Fruit fly (Drosophila melanogaster) whole organism, prepupa: Measurements from ENCODE around the gene CG17264.

Experiments used
- Blimp-1 ChIP-seq: fragments of 200-800 bp; sonication (Bioruptor generic); optimal IDR thresholded peaks from 3 replicates; lab custom pipeline; 2017; ENCODE audit warnings: missing biosample characterization, missing genetic modification characterization, mild to moderate bottlenecking, moderate library complexity, missing genetic modification reagents
- CG10631 ChIP-seq: fragments of 200-800 bp; sonication (Bioruptor generic); optimal IDR thresholded peaks from 2 replicates; lab custom pipeline; 2016; ENCODE audit warnings: missing biosample characterization, missing genetic modification characterization
- CG10669 ChIP-seq: fragments of 200-800 bp; sonication (Bioruptor generic); optimal IDR thresholded peaks from 3 replicates; lab custom pipeline; 2018; ENCODE audit warnings: missing biosample characterization, mild to moderate bottlenecking, missing genetic modification characterization, moderate library complexity
- CG11762 ChIP-seq: fragments of 200-800 bp; sonication (Bioruptor generic); optimal IDR thresholded peaks from 3 replicates; lab custom pipeline; 2016; ENCODE audit warnings: missing biosample characterization, missing genetic modification characterization; ENCODE audit not compliant: insufficient read depth
- CG11902 ChIP-seq: fragments of 200-800 bp; sonication (Bioruptor generic); optimal IDR thresholded peaks from 3 replicates; lab custom pipeline; 2016; ENCODE audit warnings: missing biosample characterization, missing genetic modification characterization
- CG15336 ChIP-seq: fragments of 200-800 bp; sonication (Bioruptor generic); IDR thresholded peaks from 2 replicates; pipeline ENCODE4 v1.3.6; 2022; ENCODE audit warnings: missing biosample characterization, missing genetic modification characterization
- CG1621 ChIP-seq: fragments of 200-800 bp; sonication (Bioruptor generic); optimal IDR thresholded peaks from 3 replicates; lab custom pipeline; 2018; ENCODE audit warnings: missing biosample characterization, mild to moderate bottlenecking, missing genetic modification characterization
- CG16779 ChIP-seq: fragments of 200-800 bp; sonication (Bioruptor generic); optimal IDR thresholded peaks from 3 replicates; lab custom pipeline; 2017; ENCODE audit warnings: missing biosample characterization, mild to moderate bottlenecking, missing genetic modification characterization
- CG3032 ChIP-seq: fragments of 200-800 bp; optimal IDR thresholded peaks from 2 replicates; lab custom pipeline; 2019; ENCODE audit warnings: missing biosample characterization, mild to moderate bottlenecking, missing genetic modification characterization, moderate library complexity
- CG31627 ChIP-seq: fragments of 200-800 bp; sonication (Bioruptor generic); optimal IDR thresholded peaks from 3 replicates; lab custom pipeline; 2016; ENCODE audit warnings: missing biosample characterization, missing genetic modification characterization
- CG32006 ChIP-seq: fragments of 200-800 bp; sonication (Bioruptor generic); optimal IDR thresholded peaks from 3 replicates; lab custom pipeline; 2017; ENCODE audit warnings: missing biosample characterization, mild to moderate bottlenecking, missing genetic modification characterization
- CG34406 ChIP-seq: fragments of 200-800 bp; sonication (Bioruptor generic); optimal IDR thresholded peaks from 3 replicates; lab custom pipeline; 2016; ENCODE audit warnings: missing biosample characterization, missing genetic modification characterization
- CG6163 ChIP-seq: fragments of 200-800 bp; sonication (Bioruptor generic); IDR thresholded peaks from 3 replicates; pipeline ENCODE4 v1.3.6; 2022; ENCODE audit warnings: missing biosample characterization, missing genetic modification characterization
- CG6276 ChIP-seq: fragments of 200-800 bp; sonication (Bioruptor generic); optimal IDR thresholded peaks from 2 replicates; lab custom pipeline; 2017; ENCODE audit warnings: missing biosample characterization, mild to moderate bottlenecking, missing genetic modification characterization
- CG6792 ChIP-seq: fragments of 200-800 bp; sonication (Bioruptor generic); optimal IDR thresholded peaks from 3 replicates; lab custom pipeline; 2016; ENCODE audit warnings: missing biosample characterization, missing genetic modification characterization
- CG6854 ChIP-seq: fragments of 200-800 bp; sonication (Bioruptor generic); optimal IDR thresholded peaks from 2 replicates; lab custom pipeline; 2017; ENCODE audit warnings: missing biosample characterization, mild to moderate bottlenecking, missing genetic modification characterization
- CG8119 ChIP-seq: fragments of 200-800 bp; sonication (Bioruptor generic); IDR thresholded peaks from 3 replicates; pipeline ENCODE4 v1.3.6; 2022; ENCODE audit warnings: missing biosample characterization, missing genetic modification characterization
- CG8319 ChIP-seq: fragments of 200-800 bp; sonication (Bioruptor generic); optimal IDR thresholded peaks from 3 replicates; lab custom pipeline; 2016; ENCODE audit warnings: missing biosample characterization, missing genetic modification characterization
- CG8632 ChIP-seq: fragments of 200-800 bp; sonication (Bioruptor generic); optimal IDR thresholded peaks from 3 replicates; lab custom pipeline; 2016; ENCODE audit warnings: missing biosample characterization, missing genetic modification characterization
- Eip75B ChIP-seq: fragments of 200-800 bp; sonication (Bioruptor generic); optimal IDR thresholded peaks from 3 replicates; lab custom pipeline; 2016; ENCODE audit warnings: missing biosample characterization, missing genetic modification characterization
- Eip78C ChIP-seq: fragments of 200-800 bp; sonication (Bioruptor generic); peaks from one replicate; lab custom pipeline; 2016; ENCODE audit warnings: missing biosample characterization, missing genetic modification characterization
- Ets21C ChIP-seq: fragments of 200-800 bp; sonication (Bioruptor generic); optimal IDR thresholded peaks from 3 replicates; lab custom pipeline; 2016; ENCODE audit warnings: missing biosample characterization, missing genetic modification characterization
- Ets96B ChIP-seq: fragments of 200-800 bp; optimal IDR thresholded peaks from 2 replicates; lab custom pipeline; 2019; ENCODE audit warnings: missing biosample characterization, mild to moderate bottlenecking, missing genetic modification characterization, moderate library complexity
- Gug ChIP-seq: fragments of 200-800 bp; sonication (Bioruptor generic); IDR thresholded peaks from 2 replicates; pipeline ENCODE4 v1.3.6; 2022; ENCODE audit warnings: missing biosample characterization, missing genetic modification characterization
- Hr38 ChIP-seq: sonication (Bioruptor generic); optimal IDR thresholded peaks from 2 replicates; lab custom pipeline; 2016; ENCODE audit warnings: missing biosample characterization, missing genetic modification characterization
- Hr39 ChIP-seq: fragments of 200-800 bp; sonication (Bioruptor generic); optimal IDR thresholded peaks from 2 replicates; lab custom pipeline; 2016; ENCODE audit warnings: missing biosample characterization, missing genetic modification characterization
- Hr4 ChIP-seq: fragments of 200-800 bp; sonication (Bioruptor generic); optimal IDR thresholded peaks from 3 replicates; lab custom pipeline; 2016; ENCODE audit warnings: missing biosample characterization, missing genetic modification characterization
- Lpt ChIP-seq: fragments of 200-800 bp; sonication (Bioruptor generic); optimal IDR thresholded peaks from 3 replicates; lab custom pipeline; 2016; ENCODE audit warnings: missing biosample characterization, missing genetic modification characterization
- Met ChIP-seq: fragments of 200-800 bp; sonication (Bioruptor generic); optimal IDR thresholded peaks from 3 replicates; lab custom pipeline; 2016; ENCODE audit warnings: missing biosample characterization, missing genetic modification characterization
- Smox ChIP-seq: fragments of 200-800 bp; sonication (Bioruptor generic); optimal IDR thresholded peaks from 3 replicates; lab custom pipeline; 2016; ENCODE audit warnings: missing biosample characterization, missing genetic modification characterization
- Sox14 ChIP-seq: fragments of 200-800 bp; sonication (Bioruptor generic); optimal IDR thresholded peaks from 3 replicates; lab custom pipeline; 2016; ENCODE audit warnings: missing biosample characterization, missing genetic modification characterization
- Sox15 ChIP-seq: fragments of 200-800 bp; sonication (Bioruptor generic); optimal IDR thresholded peaks from 3 replicates; lab custom pipeline; 2016; ENCODE audit warnings: missing biosample characterization, missing genetic modification characterization
- achi ChIP-seq: fragments of 200-800 bp; sonication (Bioruptor generic); optimal IDR thresholded peaks from 3 replicates; lab custom pipeline; 2016; ENCODE audit warnings: missing biosample characterization, missing genetic modification characterization
- acj6 ChIP-seq: fragments of 200-800 bp; sonication (Bioruptor generic); optimal IDR thresholded peaks from 3 replicates; lab custom pipeline; 2016; ENCODE audit warnings: missing biosample characterization, missing genetic modification characterization
- dac ChIP-seq: fragments of 200-800 bp; sonication (Bioruptor generic); optimal IDR thresholded peaks from 2 replicates; lab custom pipeline; 2017; ENCODE audit warnings: missing biosample characterization, mild to moderate bottlenecking, missing genetic modification characterization
- dsx ChIP-seq: fragments of 200-800 bp; optimal IDR thresholded peaks from 3 replicates; lab custom pipeline; 2019; ENCODE audit warnings: missing biosample characterization, mild to moderate bottlenecking, missing genetic modification characterization, moderate library complexity; ENCODE audit not compliant: poor library complexity, severe bottlenecking
- esn ChIP-seq: fragments of 200-800 bp; sonication (Bioruptor generic); optimal IDR thresholded peaks from 2 replicates; lab custom pipeline; 2016; ENCODE audit warnings: missing biosample characterization, mild to moderate bottlenecking, missing genetic modification characterization, moderate library complexity
- fd59A ChIP-seq: fragments of 200-800 bp; sonication (Bioruptor generic); optimal IDR thresholded peaks from 2 replicates; lab custom pipeline; 2017; ENCODE audit warnings: missing biosample characterization, mild to moderate bottlenecking, missing genetic modification characterization, missing genetic modification reagents
- fd85E ChIP-seq: fragments of 200-800 bp; sonication (Bioruptor generic); optimal IDR thresholded peaks from 3 replicates; lab custom pipeline; 2016; ENCODE audit warnings: missing biosample characterization, missing genetic modification characterization
- fkh ChIP-seq: fragments of 200-800 bp; sonication (Bioruptor generic); optimal IDR thresholded peaks from 3 replicates; lab custom pipeline; 2017; ENCODE audit warnings: missing biosample characterization, mild to moderate bottlenecking, missing genetic modification characterization, moderate library complexity
- lz ChIP-seq: fragments of 200-800 bp; sonication (Bioruptor generic); optimal IDR thresholded peaks from 3 replicates; lab custom pipeline; 2016; ENCODE audit warnings: missing biosample characterization, missing genetic modification characterization
- net ChIP-seq: fragments of 200-800 bp; sonication (Bioruptor generic); optimal IDR thresholded peaks from 3 replicates; lab custom pipeline; 2016; ENCODE audit warnings: missing biosample characterization, missing genetic modification characterization
- pdm3 ChIP-seq: fragments of 200-800 bp; sonication (Bioruptor generic); optimal IDR thresholded peaks from 3 replicates; lab custom pipeline; 2016; ENCODE audit warnings: missing biosample characterization, missing genetic modification characterization
- salr ChIP-seq, 2 experiments: fragments of 200-800 bp; sonication (Bioruptor generic); optimal IDR thresholded peaks; 3 replicates each; lab custom pipeline; 2016 to 2018; ENCODE audit warnings: missing biosample characterization in 2 of 2, missing genetic modification characterization in 2 of 2, mild to moderate bottlenecking in 1 of 2
- spab ChIP-seq: fragments of 200-800 bp; sonication (Bioruptor generic); optimal IDR thresholded peaks from 2 replicates; lab custom pipeline; 2017; ENCODE audit warnings: missing biosample characterization, mild to moderate bottlenecking, missing genetic modification characterization, missing genetic modification reagents
- ss ChIP-seq, 2 experiments: fragments of 200-800 bp; sonication (Bioruptor generic); optimal IDR thresholded peaks; 2 replicates in 1 of 2; 3 replicates in 1 of 2; lab custom pipeline; 2017 to 2018; ENCODE audit warnings: mild to moderate bottlenecking in 2 of 2, missing biosample characterization in 2 of 2, missing genetic modification characterization in 2 of 2, moderate library complexity in 1 of 2
- topi ChIP-seq: fragments of 200-800 bp; sonication (Bioruptor generic); optimal IDR thresholded peaks from 3 replicates; lab custom pipeline; 2016; ENCODE audit warnings: missing biosample characterization, missing genetic modification characterization
- vri ChIP-seq: fragments of 200-800 bp; sonication (Bioruptor generic); optimal IDR thresholded peaks from 3 replicates; lab custom pipeline; 2016; ENCODE audit warnings: missing biosample characterization, mild to moderate bottlenecking, missing genetic modification characterization

Gene CG17264

DNA sequence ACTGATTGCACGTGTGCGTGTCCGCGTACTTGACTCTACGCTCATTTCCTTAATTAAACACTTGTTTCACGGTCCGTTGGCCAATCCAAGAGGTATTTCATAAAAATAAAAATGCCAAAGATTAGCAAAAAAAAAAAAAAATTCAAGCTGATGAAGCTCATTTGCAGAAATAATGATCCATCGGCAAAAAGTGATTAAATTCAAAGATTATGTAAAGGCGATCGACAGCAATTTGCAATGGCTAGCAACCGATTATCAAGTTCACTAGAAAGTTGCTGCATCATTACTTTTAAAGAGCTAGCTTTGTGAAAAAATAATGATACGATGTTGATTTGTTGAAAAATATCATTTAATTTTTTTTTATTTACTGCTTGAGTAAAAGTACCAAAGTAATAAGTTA lies 8.9 kb upstream of the CG17264 start:
- TF ChIP-seq salr (GFP tag; optimal IDR thresholded peaks at IDR 0.05; lab: Kevin White, UChicago): no peak
- no peak for TF ChIP-seq esn (GFP tag; lab: Kevin White, UChicago)
- TF ChIP-seq CG11902: no peak
- TF ChIP-seq CG10669 (GFP tag; lab: Kevin White, UChicago): no peak
- no peak for TF ChIP-seq spab (GFP tag; lab: Kevin White, UChicago)
- TF ChIP-seq ss (GFP tag; optimal IDR thresholded peaks at IDR 0.05; lab: Kevin White, UChicago): no peak
- no peak for TF ChIP-seq vri (GFP tag; lab: Kevin White, UChicago)
- TF ChIP-seq achi (GFP tag; lab: Kevin White, UChicago): no peak
- TF ChIP-seq Hr38 (GFP tag; lab: Kevin White, UChicago): no peak
- TF ChIP-seq, all 60 proteins: peak for 0

DNA sequence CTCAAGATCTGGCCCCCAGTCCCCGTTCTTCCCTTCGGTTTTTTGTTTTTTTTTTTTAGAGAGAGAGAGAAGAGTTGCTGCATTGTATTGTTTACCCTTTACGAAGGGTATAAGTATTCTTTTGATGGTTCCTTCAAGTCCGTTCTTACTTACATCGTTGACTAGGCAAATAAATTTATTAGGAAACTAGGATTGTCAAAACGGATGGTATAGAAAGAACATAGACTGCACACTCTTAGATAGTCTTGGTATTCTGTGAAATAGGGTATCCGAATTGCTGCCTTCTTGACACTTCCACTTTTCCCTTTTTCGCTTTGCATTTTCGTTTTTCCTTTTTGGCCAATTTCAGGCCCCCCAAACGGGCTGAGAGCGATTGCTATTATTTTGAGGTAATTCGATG lies 6.8 kb upstream of the CG17264 start:
- TF ChIP-seq Hr38 (GFP tag; lab: Kevin White, UChicago) (no peak), CG8632 (GFP tag; lab: Kevin White, UChicago) (peak; percentile 79), CG34406 (GFP tag; lab: Kevin White, UChicago) (peak; percentile 81), pdm3 (GFP tag; lab: Kevin White, UChicago) (peak; percentile 86), Eip78C (GFP tag; lab: Kevin White, UChicago) (peak; percentile 96), Gug (GFP tag; lab: Robert Waterston, UW) (no peak), Hr39 (GFP tag; lab: Kevin White, UChicago) (peak; percentile 90), lz (peak; percentile 85), Eip75B (peak; percentile 84), CG32006 (GFP tag; lab: Kevin White, UChicago) (peak; percentile 47), CG16779 (tag; lab: Kevin White, UChicago) (peak; percentile 40), CG8319 (GFP tag; lab: Kevin White, UChicago) (peak; percentile 65), Met (peak; percentile 88), dac (GFP tag; lab: Kevin White, UChicago) (no peak), CG11902 (peak; percentile 77), Lpt (peak; percentile 23), achi (GFP tag; lab: Kevin White, UChicago) (peak; percentile 78), CG31627 (GFP tag; lab: Kevin White, UChicago) (peak; percentile 91), acj6 (peak; percentile 83), CG6854 (GFP tag; lab: Kevin White, UChicago) (peak; percentile 63), CG3032 (tag; lab: Kevin White, UChicago) (peak; percentile 73), Sox15 (peak; percentile 76), dsx (GFP tag; lab: Kevin White, UChicago) (peak; percentile 76), topi (GFP tag; lab: Kevin White, UChicago) (peak; percentile 88), CG10631 (GFP tag; lab: Kevin White, UChicago) (peak; percentile 81), Sox14 (GFP tag; lab: Kevin White, UChicago) (peak; percentile 80), net (GFP tag; lab: Kevin White, UChicago) (peak; percentile 74), CG15336 (GFP tag; lab: Robert Waterston, UW) (peak; percentile 57; the same call in 1 of the 2 replicates), ss (GFP tag; optimal IDR thresholded peaks at IDR 0.05; lab: Kevin White, UChicago) (peak; percentile 45 to 80), CG6792 (peak; percentile 82), Ets21C (GFP tag; lab: Kevin White, UChicago) (peak; percentile 81), Smox (GFP tag; lab: Kevin White, UChicago) (peak; percentile 83), CG6163 (peak; percentile 70), Hr4 (GFP tag; lab: Kevin White, UChicago) (peak; percentile 1), fkh (GFP tag; lab: Kevin White, UChicago) (no peak), Ets96B (tag; lab: Kevin White, UChicago) (peak; percentile 76), CG8119 (peak; percentile 50; the same call in 1 of the 3 replicates), Blimp-1 (peak; percentile 62), esn (GFP tag; lab: Kevin White, UChicago) (peak; percentile 90), CG1621 (peak; percentile 68), fd85E (GFP tag; lab: Kevin White, UChicago) (peak; percentile 13), fd59A (peak; percentile 71), CG6276 (GFP tag; lab: Kevin White, UChicago) (no peak), CG10669 (GFP tag; lab: Kevin White, UChicago) (peak; percentile 74), CG11762 (GFP tag; lab: Kevin White, UChicago) (peak; percentile 62), vri (GFP tag; lab: Kevin White, UChicago) (peak; percentile 65)
